Worm (Caenorhabditis elegans): ENCODE results near the gene srx-129.

srx-129 gene

DNA sequence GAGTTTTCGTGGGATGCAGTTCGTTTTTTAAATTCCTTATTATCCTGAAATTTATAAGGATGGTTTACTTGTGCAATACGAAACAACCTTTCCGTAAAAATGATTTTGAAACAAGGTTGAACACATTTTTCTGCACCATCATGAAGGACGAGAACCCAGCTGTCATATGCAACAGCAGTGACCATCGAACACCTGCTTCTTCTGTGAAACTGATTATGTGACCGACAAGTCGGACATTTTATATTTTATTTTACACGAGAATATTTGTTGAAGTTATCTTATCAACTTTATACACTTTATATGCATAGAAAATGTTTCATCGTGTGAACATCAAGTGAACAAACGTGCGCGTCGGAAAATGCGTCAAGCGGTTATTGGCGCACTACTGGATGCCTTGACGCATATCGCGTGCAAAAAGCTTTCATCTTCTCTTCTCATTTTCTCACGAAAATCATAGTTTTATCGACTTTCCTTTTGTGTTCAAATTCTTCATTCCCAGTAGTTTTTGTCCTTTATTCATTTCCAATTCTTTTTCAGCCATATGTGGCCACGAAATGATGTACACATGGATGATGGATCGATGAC is 15.1 kb upstream of the srx-129 start, which contains the start of gene sel-10 (continued):
- TF ChIP-seq elt-3 (tag; optimal IDR thresholded peaks at IDR 0.05), result no peak
- TF ChIP-seq alr-1 (tag; optimal IDR thresholded peaks at IDR 0.05), result no peak
- no peak for TF ChIP-seq F13H6.1 (tag; optimal IDR thresholded peaks at IDR 0.05)
- no peak for TF ChIP-seq nhr-77 (tag; optimal IDR thresholded peaks at IDR 0.05)
- no peak for TF ChIP-seq ZK546.5 (tag; optimal IDR thresholded peaks at IDR 0.05)
- no peak for TF ChIP-seq unc-39 (tag; optimal IDR thresholded peaks at IDR 0.05)
- peak; percentile 79 for TF ChIP-seq sma-9 (GFP tag; optimal IDR thresholded peaks at IDR 0.05)
- no peak for TF ChIP-seq sma-9 (tag; optimal IDR thresholded peaks at IDR 0.05)
- TF ChIP-seq unc-62 (GFP tag; optimal IDR thresholded peaks at IDR 0.05), result no peak
- no peak for TF ChIP-seq Y55F3AM.14 (GFP tag; optimal IDR thresholded peaks at IDR 0.05)
- peak; percentile 89 for TF ChIP-seq C34F6.9 (tag; optimal IDR thresholded peaks at IDR 0.05)
- no peak for TF ChIP-seq ztf-11 (tag; optimal IDR thresholded peaks at IDR 0.05)
- TF ChIP-seq dmd-4 (tag; optimal IDR thresholded peaks at IDR 0.05), result no peak
- TF ChIP-seq snpc-4 (tag; optimal IDR thresholded peaks at IDR 0.05), result peak; percentile 41
- TF ChIP-seq unc-55 (GFP tag; optimal IDR thresholded peaks at IDR 0.05), result peak; percentile 85
- TF ChIP-seq peb-1 (tag; optimal IDR thresholded peaks at IDR 0.05), result no peak
- TF ChIP-seq nhr-23 (tag; optimal IDR thresholded peaks at IDR 0.05), result no peak
- TF ChIP-seq crh-2 (tag; optimal IDR thresholded peaks at IDR 0.05), result peak; percentile 60
- no peak for TF ChIP-seq ceh-16 (tag; optimal IDR thresholded peaks at IDR 0.05)
- TF ChIP-seq ztf-1 (GFP tag; conservative IDR thresholded peaks at IDR 0.05), result no peak
- TF ChIP-seq nhr-21 (tag; optimal IDR thresholded peaks at IDR 0.05), result peak; percentile 27

ce11 chrV:13822752-13823151 is 11.3 kb upstream of the srx-129 start, which contains the start of gene hpo-31:
hpo-31 (plus strand) TSS chrV:13823052.
- TF ChIP-seq sma-9 (GFP tag; optimal IDR thresholded peaks at IDR 0.05), result no peak
- TF ChIP-seq sma-9 (tag; optimal IDR thresholded peaks at IDR 0.05), result no peak
- TF ChIP-seq zag-1 (tag; optimal IDR thresholded peaks at IDR 0.05), result no peak
- TF ChIP-seq R02D3.7 (tag; optimal IDR thresholded peaks at IDR 0.05), result no peak
- no peak for TF ChIP-seq alr-1 (tag; optimal IDR thresholded peaks at IDR 0.05)
- no peak for TF ChIP-seq nhr-21 (tag; optimal IDR thresholded peaks at IDR 0.05)
- TF ChIP-seq nhr-129 (tag; optimal IDR thresholded peaks at IDR 0.05), result no peak
- TF ChIP-seq elt-1 (tag; optimal IDR thresholded peaks at IDR 0.05), result no peak
- TF ChIP-seq elt-3 (tag; optimal IDR thresholded peaks at IDR 0.05), result no peak
- no peak for TF ChIP-seq lin-11 (tag; optimal IDR thresholded peaks at IDR 0.05)
- TF ChIP-seq ceh-16 (tag; optimal IDR thresholded peaks at IDR 0.05), result no peak
- TF ChIP-seq C34F6.9 (tag; optimal IDR thresholded peaks at IDR 0.05), result no peak

DNA sequence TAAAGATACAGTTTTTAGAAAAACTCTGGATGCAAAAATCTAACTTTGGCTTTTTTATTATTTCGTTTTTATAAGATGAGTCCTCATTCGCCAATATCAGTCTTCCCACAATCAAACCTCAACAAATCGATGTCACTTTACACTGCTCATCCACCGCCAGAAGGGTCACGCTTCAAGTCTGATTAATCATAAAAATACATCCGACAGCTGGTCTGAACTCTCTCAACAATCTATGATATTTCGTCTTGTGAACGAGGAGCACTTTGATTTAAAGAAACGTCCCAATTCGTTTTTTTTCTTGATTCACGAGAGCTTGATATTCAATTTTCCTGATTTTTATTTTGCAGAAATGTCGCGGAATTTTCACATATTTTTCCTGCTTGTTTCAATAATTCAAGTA is 6.1 kb upstream of the srx-129 start, which contains the start of gene nrf-5:
nrf-5 (plus strand) TSS at position 348 of the 400 bp plus-strand sequence.
- TF ChIP-seq nhr-77 (tag; optimal IDR thresholded peaks at IDR 0.05) (no peak), ama-1 (optimal IDR thresholded peaks at IDR 0.05) (no peak), unc-39 (tag; optimal IDR thresholded peaks at IDR 0.05) (no peak), dmd-4 (tag; optimal IDR thresholded peaks at IDR 0.05) (no peak), mbf-1 (tag; optimal IDR thresholded peaks at IDR 0.05) (no peak), ztf-11 (tag; optimal IDR thresholded peaks at IDR 0.05) (no peak), lin-39 (tag; optimal IDR thresholded peaks at IDR 0.05) (no peak), peb-1 (tag; optimal IDR thresholded peaks at IDR 0.05) (no peak), lsy-2 (tag; optimal IDR thresholded peaks at IDR 0.05) (no peak), crh-2 (tag; optimal IDR thresholded peaks at IDR 0.05) (no peak), ztf-1 (GFP tag; conservative IDR thresholded peaks at IDR 0.05) (no peak)

- TF ChIP-seq nhr-12 (tag; optimal IDR thresholded peaks at IDR 0.05) (no peak), blmp-1 (tag; optimal IDR thresholded peaks at IDR 0.05; ENCODE audit: insufficient read depth) (no peak), fos-1 (tag; optimal IDR thresholded peaks at IDR 0.05) (no peak), R02D3.7 (tag; optimal IDR thresholded peaks at IDR 0.05) (no peak), nhr-23 (tag; optimal IDR thresholded peaks at IDR 0.05) (no peak), F13H6.1 (tag; optimal IDR thresholded peaks at IDR 0.05) (no peak), dmd-4 (tag; optimal IDR thresholded peaks at IDR 0.05) (no peak), mab-5 (tag; optimal IDR thresholded peaks at IDR 0.05) (no peak), elt-1 (tag; optimal IDR thresholded peaks at IDR 0.05) (no peak), crh-2 (tag; optimal IDR thresholded peaks at IDR 0.05) (no peak), C34F6.9 (tag; optimal IDR thresholded peaks at IDR 0.05) (no peak), ztf-11 (tag; optimal IDR thresholded peaks at IDR 0.05) (no peak), ama-1 (optimal IDR thresholded peaks at IDR 0.05) (no peak), nhr-10 (tag; optimal IDR thresholded peaks at IDR 0.05) (no peak), zag-1 (tag; optimal IDR thresholded peaks at IDR 0.05) (no peak), nhr-25 (tag; optimal IDR thresholded peaks at IDR 0.05) (no peak), nhr-77 (tag; optimal IDR thresholded peaks at IDR 0.05) (no peak), sem-4 (tag; optimal IDR thresholded peaks at IDR 0.05) (no peak), sma-3 (GFP tag; optimal IDR thresholded peaks at IDR 0.05) (no peak)
Measured at ce11 chrV:13830813-13831212, 3.2 kb upstream of the srx-129 start, which contains the start of gene str-165. str-165 (plus strand) TSS chrV:13831113.
